Worm (Caenorhabditis elegans): ENCODE measurements around the gene col-88.

col-88 gene

ce11 chrIII:39516-39915 lies 1.3 kb upstream of the col-88 start:
- TF ChIP-seq aha-1 (tag): peak; percentile 53
- no peak for TF ChIP-seq ZK546.5 (tag; optimal IDR thresholded peaks at IDR 0.05)

ce11 chrIII:41484-41883 lies 621 bp downstream of the col-88 start:
- no peak for TF ChIP-seq F44E2.7 (GFP tag; IDR thresholded peaks at IDR 0.05)
- TF ChIP-seq zip-2 (tag; optimal IDR thresholded peaks at IDR 0.05): no peak
- TF ChIP-seq T26A8.4 (GFP tag; IDR thresholded peaks at IDR 0.05): 0 out of 2 replicates have a peak, but pooled peaks have one; percentile 28
- TF ChIP-seq set-16 (GFP tag; IDR thresholded peaks at IDR 0.05): peak; percentile 97
- no peak for TF ChIP-seq nhr-6 (tag; optimal IDR thresholded peaks at IDR 0.05)
- TF ChIP-seq daf-8 (GFP tag; IDR thresholded peaks at IDR 0.05): 0 out of 2 replicates have a peak, but pooled peaks have one; percentile 18
- peak in 1 of 2 experiments; percentile 48 for TF ChIP-seq unc-62 (GFP tag; optimal IDR thresholded peaks at IDR 0.05 in 1 of 2)
- TF ChIP-seq unc-62 (tag; optimal IDR thresholded peaks at IDR 0.05): no peak

ce11 chrIII:42725-43124 lies 1.9 kb downstream of the col-88 start:
- no peak for TF ChIP-seq hif-1 (tag; optimal IDR thresholded peaks at IDR 0.05)
- TF ChIP-seq aha-1 (tag): peak; percentile 28
- TF ChIP-seq pha-4 (GFP tag; IDR thresholded peaks at IDR 0.05): peak; percentile 53; the same call in 1 of the 2 replicates
- no peak for TF ChIP-seq pha-4 (tag; optimal IDR thresholded peaks at IDR 0.05)
- peak; percentile 96 for TF ChIP-seq set-16 (GFP tag; IDR thresholded peaks at IDR 0.05)

ce11 chrIII:48329-48728 lies 7.5 kb downstream of the col-88 start:
- 0 out of 2 replicates have a peak, but pooled peaks have one; percentile 27 for TF ChIP-seq tra-1 (GFP tag; IDR thresholded peaks at IDR 0.05)
- no peak for TF ChIP-seq R02D3.7 (tag; optimal IDR thresholded peaks at IDR 0.05)
- TF ChIP-seq ceh-32 (tag; optimal IDR thresholded peaks at IDR 0.05; ENCODE audit: poor library complexity): no peak
- peak; percentile 97 for TF ChIP-seq aha-1 (tag)
- TF ChIP-seq ctbp-1 (GFP tag; IDR thresholded peaks at IDR 0.05): no peak
- no peak for TF ChIP-seq pqm-1 (tag; optimal IDR thresholded peaks at IDR 0.05)
- TF ChIP-seq php-3 (GFP tag; IDR thresholded peaks at IDR 0.05): no peak
- TF ChIP-seq ceh-28 (tag; optimal IDR thresholded peaks at IDR 0.05): no peak
- peak; percentile 95 for TF ChIP-seq set-16 (GFP tag; IDR thresholded peaks at IDR 0.05)
- no peak for TF ChIP-seq hlh-30 (tag; optimal IDR thresholded peaks at IDR 0.05; ENCODE audit: insufficient read depth)
- no peak for TF ChIP-seq Y5F2A.4 (GFP tag; optimal IDR thresholded peaks at IDR 0.05)
- TF ChIP-seq hmg-1.1 (GFP tag; IDR thresholded peaks at IDR 0.05): no peak

- TF ChIP-seq D1046.2 (GFP tag; IDR thresholded peaks at IDR 0.05) (0 out of 2 replicates have a peak, but pooled peaks have one; percentile 57), Y75B8A.6 (GFP tag; IDR thresholded peaks at IDR 0.05) (no peak), nhr-25 (tag; optimal IDR thresholded peaks at IDR 0.05; ENCODE audit: borderline replicate concordance, insufficient read depth) (no peak), unc-62 (GFP tag; optimal IDR thresholded peaks at IDR 0.05 in 1 of 2) (peak in 1 of 2 experiments; percentile 60), unc-62 (tag; optimal IDR thresholded peaks at IDR 0.05) (no peak), nhr-41 (GFP tag; IDR thresholded peaks at IDR 0.05) (no peak), ceh-44 (GFP tag; IDR thresholded peaks at IDR 0.05) (no peak), lin-15B (tag; optimal IDR thresholded peaks at IDR 0.05) (no peak)
Measured at ce11 chrIII:49064-49463, 8.2 kb downstream of the col-88 start.

- TF ChIP-seq F37D6.2 (tag; optimal IDR thresholded peaks at IDR 0.05): no peak
- 0 out of 2 replicates have a peak, but pooled peaks have one; percentile 24 for TF ChIP-seq dmd-8 (GFP tag; IDR thresholded peaks at IDR 0.05)
- TF ChIP-seq nhr-77 (tag; optimal IDR thresholded peaks at IDR 0.05): no peak
- TF ChIP-seq unc-62 (GFP tag; optimal IDR thresholded peaks at IDR 0.05 in 1 of 2): peak in 1 of 2 experiments; percentile 62
- TF ChIP-seq unc-62 (tag; optimal IDR thresholded peaks at IDR 0.05): no peak
- TF ChIP-seq hlh-30 (tag; optimal IDR thresholded peaks at IDR 0.05; ENCODE audit: insufficient read depth): no peak
- TF ChIP-seq egl-43 (GFP tag; IDR thresholded peaks at IDR 0.05): 0 out of 2 replicates have a peak, but pooled peaks have one; percentile 12
- TF ChIP-seq vab-7 (GFP tag; IDR thresholded peaks at IDR 0.05): no peak
- TF ChIP-seq snpc-4 (tag; optimal IDR thresholded peaks at IDR 0.05): no peak
- TF ChIP-seq dmd-6 (GFP tag; IDR thresholded peaks at IDR 0.05): no peak
- peak; percentile 77 for TF ChIP-seq set-16 (GFP tag; IDR thresholded peaks at IDR 0.05)
Measured at ce11 chrIII:50418-50817, 9.6 kb downstream of the col-88 start.

Measured in whole organism, L4 larva.